Worm (Caenorhabditis elegans) whole organism, midembryonic: ENCODE data around the gene heri-1.

ENCODE experiments used
- cog-1 ChIP-seq: sonication (generic microtip); optimal IDR thresholded peaks from 2 replicates; lab custom pipeline; 2016; ENCODE audit warnings: missing genetic modification characterization, missing compliant biosample characterization
- klf-2 ChIP-seq: fragments of 200-800 bp; sonication (Bioruptor generic); conservative IDR thresholded peaks from 2 replicates; pipeline ENCODE4 v1.3.6; 2022; ENCODE audit warnings: missing genetic modification reagents, missing genetic modification characterization, missing compliant biosample characterization
- ztf-29 ChIP-seq: fragments of 200-800 bp; sonication (Bioruptor generic); IDR thresholded peaks from 2 replicates; pipeline ENCODE4 v1.3.6; 2022; ENCODE audit warnings: missing genetic modification reagents, missing genetic modification characterization, missing compliant biosample characterization

- TF ChIP-seq cog-1 (no peak), klf-2 (GFP tag; lab: Robert Waterston, UW) (no peak), ztf-29 (no peak)
Measured at ce11 chrII:6123513-6123912, 10.5 kb upstream of the heri-1 start, which contains the start of gene C29H12.2.
